Fruit fly (Drosophila melanogaster): ENCODE data around the gene isoQC.

- TF ChIP-seq psq (optimal IDR thresholded peaks at IDR 0.05) (no peak), h (optimal IDR thresholded peaks at IDR 0.05) (no peak)
Observed at dm6 chr3L:20494780-20495591, 20.7 kb downstream of the isoQC start, which contains the start of gene ZnT77C.
